Worm (Caenorhabditis elegans) whole organism, young adult: ENCODE measurements around the gene C45B2.1.

Experiments
- Y95B8A.8 ChIP-seq: fragments of 200-800 bp; sonication (Bioruptor generic); IDR thresholded peaks from 2 replicates; pipeline ENCODE4 v1.3.6; 2022; ENCODE audit warnings: missing genetic modification reagents, missing genetic modification characterization, missing compliant biosample characterization
- ama-1 ChIP-seq, 3 experiments: fragments of 150-350 bp in 1 of 3; sonication (generic microtip) in 2 of 3; optimal IDR thresholded peaks; 2 replicates each; lab custom pipeline; 2014 to 2018; ENCODE audit warnings: missing biosample characterization in 2 of 3, missing genetic modification characterization in 2 of 3, missing genetic modification reagents in 2 of 3
- athp-1 ChIP-seq: sonication (generic microtip); optimal IDR thresholded peaks from 2 replicates; lab custom pipeline; 2017; ENCODE audit warnings: mild to moderate bottlenecking, missing genetic modification characterization, missing compliant biosample characterization
- die-1 ChIP-seq: sonication (generic microtip); optimal IDR thresholded peaks from 2 replicates; lab custom pipeline; 2016; ENCODE audit warnings: missing genotype, mild to moderate bottlenecking, missing genetic modification characterization, missing compliant biosample characterization
- dpl-1 ChIP-seq: fragments of 150-350 bp; optimal IDR thresholded peaks from 2 replicates; lab custom pipeline; 2014; ENCODE audit warnings: missing biosample characterization, missing genetic modification reagents, missing genetic modification characterization
- nfya-1 ChIP-seq: sonication (generic microtip); optimal IDR thresholded peaks from 2 replicates; lab custom pipeline; 2017; ENCODE audit warnings: antibody characterized with exemption, missing compliant biosample characterization, missing genetic modification characterization, borderline replicate concordance; ENCODE audit not compliant: insufficient read depth
- snpc-1.3 ChIP-seq: sonication (generic microtip); optimal IDR thresholded peaks from 2 replicates; lab custom pipeline; 2017; ENCODE audit warnings: missing genetic modification characterization, mild to moderate bottlenecking, missing compliant biosample characterization, antibody characterized with exemption, moderate library complexity, missing genotype, missing genetic modification reagents; ENCODE audit not compliant: insufficient read depth
- snpc-3.4 ChIP-seq: sonication (generic microtip); optimal IDR thresholded peaks from 2 replicates; lab custom pipeline; 2017; ENCODE audit warnings: missing genetic modification characterization, mild to moderate bottlenecking, missing compliant biosample characterization, antibody characterized with exemption, moderate library complexity, missing genotype, missing genetic modification reagents
- unc-62 ChIP-seq: fragments of 150-350 bp; optimal IDR thresholded peaks from 2 replicates; lab custom pipeline; 2014; ENCODE audit warnings: missing biosample characterization, missing genetic modification reagents, missing genetic modification characterization
- zim-3 ChIP-seq: sonication (generic microtip); optimal IDR thresholded peaks from 2 replicates; lab custom pipeline; 2017; ENCODE audit warnings: mild to moderate bottlenecking, missing genetic modification characterization, moderate library complexity, missing compliant biosample characterization

- TF ChIP-seq ama-1 (optimal IDR thresholded peaks at IDR 0.05; lab: Kevin White, UChicago) (no peak), ama-1 (GFP tag; optimal IDR thresholded peaks at IDR 0.05; lab: Kevin White, UChicago) (no peak), snpc-1.3 (no peak), unc-62 (GFP tag; lab: Kevin White, UChicago) (no peak), nfya-1 (tag; lab: Kevin White, UChicago) (no peak), Y95B8A.8 (GFP tag; lab: Robert Waterston, UW) (no peak), zim-3 (no peak), snpc-3.4 (tag; lab: Kevin White, UChicago) (no peak), athp-1 (tag; lab: Kevin White, UChicago) (no peak), die-1 (no peak), dpl-1 (GFP tag; lab: Kevin White, UChicago) (no peak)
Measured at ce11 chrX:6118086-6118825, 32.3 kb downstream of the C45B2.1 start, which contains the start of gene C15H9.2.
